Fruit fly (Drosophila melanogaster) whole organism, larva: Measurements from ENCODE around the gene Idh.

Experiments
- noc ChIP-seq: fragments of 200-800 bp; sonication (Bioruptor generic); optimal IDR thresholded peaks from 3 replicates; lab custom pipeline; 2019; ENCODE audit warnings: missing biosample characterization, mild to moderate bottlenecking, missing genetic modification characterization, moderate library complexity

The Idh gene

dm6 chr3L:8331414-8331813, 29.3 kb downstream of the Idh start:
- TF ChIP-seq noc (tag; lab: Kevin White, UChicago), result no peak

DNA sequence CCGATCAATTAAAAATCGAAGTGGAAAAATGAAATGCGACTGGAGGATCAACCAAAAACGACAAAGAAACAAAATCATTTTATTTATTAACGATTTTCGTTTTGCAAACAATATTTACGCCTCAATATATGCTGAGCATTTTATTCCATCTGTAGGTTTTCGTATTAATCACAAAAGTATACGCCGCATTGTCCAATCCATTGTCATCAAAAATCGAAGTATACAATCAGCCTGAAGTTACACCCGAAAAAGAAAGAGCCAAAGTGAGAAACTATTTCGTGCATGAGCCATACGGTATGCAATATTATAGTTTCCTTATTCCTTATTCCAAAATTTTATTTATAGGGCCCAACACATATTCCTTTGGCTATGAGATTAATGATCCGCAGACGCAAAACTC, 31.7 kb downstream of the Idh start:
- TF ChIP-seq noc (tag; lab: Kevin White, UChicago), result no peak

DNA sequence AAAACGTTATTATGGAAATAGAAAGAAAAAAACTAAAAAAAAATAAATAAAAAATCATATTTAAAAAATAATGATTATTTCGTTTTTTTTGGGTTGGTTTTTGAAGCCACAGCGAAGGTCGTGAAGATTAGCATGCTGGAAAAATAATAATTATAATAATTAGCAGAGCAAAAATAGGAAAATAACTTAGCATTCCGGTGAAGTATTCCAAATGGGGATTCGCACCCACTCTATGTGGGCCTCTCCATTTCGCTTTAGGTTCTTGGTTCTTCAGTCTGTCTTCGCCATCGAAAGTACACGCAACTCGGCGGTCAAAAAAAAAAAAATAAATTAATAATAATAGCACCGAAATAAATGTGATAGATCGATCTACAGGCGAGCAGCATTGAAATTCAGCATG, 32.4 kb downstream of the Idh start, which contains the start of gene CG34462:
Gene CG34462 (plus strand): TSS at position 301 of the 400 bp plus-strand sequence.
- TF ChIP-seq noc (tag; lab: Kevin White, UChicago), result no peak

DNA sequence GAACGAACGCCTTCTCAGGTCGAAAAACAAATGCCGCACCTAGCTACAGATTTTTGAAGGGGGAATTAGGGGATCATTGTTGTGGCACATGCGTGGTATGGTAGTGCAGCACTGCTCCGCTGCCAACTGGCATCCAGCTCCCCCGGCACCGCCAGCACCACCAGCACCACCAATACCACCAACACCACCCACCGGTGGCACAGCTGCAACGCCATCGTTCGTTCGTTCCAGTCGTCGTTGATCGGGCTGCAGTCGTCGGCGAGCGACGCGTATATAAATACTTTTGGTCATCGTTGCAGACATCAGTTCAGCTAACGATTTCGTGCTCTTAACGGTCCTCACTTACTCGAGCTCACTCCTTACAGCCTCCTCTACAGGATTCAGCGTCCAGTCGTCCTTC, 35.1 kb downstream of the Idh start, which contains the start of gene CG34461:
Gene CG34461 (plus strand): TSS at position 301 of the 400 bp plus-strand sequence.
- TF ChIP-seq noc (tag; lab: Kevin White, UChicago), result no peak

dm6 chr3L:8323817-8324216, 36.9 kb downstream of the Idh start:
- TF ChIP-seq noc (tag; lab: Kevin White, UChicago), result no peak

- no peak for TF ChIP-seq noc (tag; lab: Kevin White, UChicago)
These were observed 40.4 kb downstream of the Idh start, which contains the start of gene CG13670 for dm6 chr3L:8320105-8320813. TSS of gene CG13670 (plus strand) at chr3L:8320763.

DNA sequence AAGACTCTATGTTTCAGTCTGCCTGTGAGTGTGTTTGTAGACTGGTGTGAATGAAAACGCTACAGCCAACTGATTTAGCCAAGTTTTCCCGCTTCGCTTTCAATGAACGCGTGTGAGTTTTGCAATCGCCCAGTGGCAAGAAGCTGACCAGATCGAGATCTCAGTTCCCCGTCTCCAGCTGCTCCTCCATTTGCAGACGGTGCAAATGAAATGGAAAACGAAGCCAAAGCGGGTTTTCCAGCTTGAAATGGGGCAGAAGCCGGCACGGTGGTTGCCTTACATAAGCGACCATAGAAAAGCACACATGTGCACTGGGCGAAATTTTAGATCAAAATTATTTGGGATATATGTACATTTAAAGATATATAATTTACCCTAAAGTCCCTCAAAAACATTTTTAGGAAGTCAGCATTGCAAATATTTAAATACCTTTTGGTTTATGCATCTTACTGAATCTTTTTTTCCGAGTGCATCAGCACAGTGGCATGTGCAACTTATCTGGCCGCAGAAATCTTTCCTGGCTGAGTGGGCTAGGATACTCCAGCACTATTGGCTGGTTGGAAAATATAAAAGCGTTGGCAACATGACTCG, 41.7 kb downstream of the Idh start, which contains the start of gene CG43059:
Gene CG43059 (minus strand): TSS at position 51 of the 591 bp plus-strand sequence.
- TF ChIP-seq noc (tag; lab: Kevin White, UChicago), result no peak

dm6 chr3L:8315141-8315816, 45.4 kb downstream of the Idh start, which contains the start of gene Cpsf6:
TSS of gene Cpsf6 (minus strand) at chr3L:8315502.
- TF ChIP-seq noc (tag; lab: Kevin White, UChicago), result no peak

dm6 chr3L:8314788-8315140, 45.9 kb downstream of the Idh start:
- TF ChIP-seq noc (tag; lab: Kevin White, UChicago), result peak; percentile 5

DNA sequence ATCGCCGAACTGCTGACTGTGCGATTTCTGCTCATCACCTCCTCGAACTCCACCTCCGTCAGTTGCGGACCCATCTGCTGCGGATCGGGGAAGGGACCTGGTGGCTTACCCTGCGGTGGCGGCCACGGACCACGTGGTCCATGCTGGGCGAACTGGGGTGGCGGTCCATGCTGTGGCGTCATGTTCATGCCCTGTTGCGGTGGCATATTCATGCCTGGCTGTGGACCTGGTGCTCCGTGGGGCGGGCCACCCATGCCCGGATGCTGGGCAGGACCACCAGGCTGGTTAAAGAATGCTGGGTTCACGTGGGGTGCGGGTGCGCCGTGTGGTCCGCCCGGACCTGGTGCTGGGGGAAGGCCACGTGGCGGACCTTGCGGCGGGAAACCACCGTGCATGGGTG, 48.4 kb downstream of the Idh start:
- TF ChIP-seq noc (tag; lab: Kevin White, UChicago), result no peak

DNA sequence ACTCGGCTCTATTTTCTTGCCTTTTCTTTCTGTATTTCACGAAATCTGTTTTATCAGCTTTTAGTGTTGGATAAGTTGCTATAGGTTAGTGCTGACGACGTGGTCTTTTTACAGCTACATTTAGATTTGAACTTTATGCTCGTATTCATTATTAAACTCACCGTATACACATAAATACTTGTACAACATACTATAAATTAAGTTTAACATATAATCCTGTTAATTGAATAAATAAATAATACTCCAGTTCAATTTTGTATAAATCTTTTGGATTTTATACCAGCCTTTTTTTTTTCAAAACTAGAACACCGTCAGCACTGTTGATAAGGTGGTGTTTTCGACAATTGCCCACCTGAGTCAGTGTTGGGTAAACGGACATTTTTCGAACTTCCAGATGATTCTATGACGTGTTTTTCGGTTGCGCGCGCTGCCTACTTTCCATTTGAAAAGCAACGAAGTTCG, 51.8 kb downstream of the Idh start, which contains the start of gene BI-1:
Gene BI-1 (minus strand): TSS at position 51 of the 462 bp plus-strand sequence.
- TF ChIP-seq noc (tag; lab: Kevin White, UChicago), result peak; percentile 82

DNA sequence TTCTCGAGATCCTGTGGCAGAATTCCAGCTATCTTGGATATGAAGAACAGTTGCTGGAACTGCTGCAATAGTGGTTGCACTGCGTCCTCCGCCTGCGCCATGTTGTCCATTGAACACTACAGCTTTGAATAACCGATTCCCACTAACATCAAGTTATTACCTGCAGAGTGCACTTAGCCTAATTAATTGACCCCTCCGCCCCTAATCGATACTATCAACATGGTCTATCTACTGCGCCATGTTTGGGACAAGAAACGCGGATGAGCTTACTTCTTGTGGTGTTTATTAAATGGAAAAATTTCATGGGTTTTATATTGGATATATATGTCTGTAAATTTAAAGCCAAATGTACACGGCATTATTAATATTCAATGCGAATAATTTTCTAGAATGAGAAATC, 53.8 kb downstream of the Idh start, which contains the start of gene Gr66a:
Gene Gr66a (minus strand): TSS at position 101 of the 400 bp plus-strand sequence.
- TF ChIP-seq noc (tag; lab: Kevin White, UChicago), result no peak
